Fruit fly (Drosophila melanogaster): ENCODE measurements around the gene TfIIEbeta.

TfIIEbeta gene

dm6 chr3L:4313299-4313698 is 26.5 kb downstream of the TfIIEbeta start, which contains the start of gene Claspin (continued):
- peak; percentile 30 for TF ChIP-seq tx (GFP tag; optimal IDR thresholded peaks at IDR 0.05)
- TF ChIP-seq bbx (GFP tag; IDR thresholded peaks at IDR 0.05; ENCODE audit: partially characterized antibody) = peak; percentile 61
- peak; percentile 27 for TF ChIP-seq CG1602 (GFP tag; optimal IDR thresholded peaks at IDR 0.05)
- TF ChIP-seq CG16815 (GFP tag; optimal IDR thresholded peaks at IDR 0.05) = peak; percentile 33
- TF ChIP-seq CG8924 (tag; optimal IDR thresholded peaks at IDR 0.05) = peak; percentile 14
- TF ChIP-seq Dref (GFP tag; IDR thresholded peaks at IDR 0.05) = peak; percentile 38
- TF ChIP-seq CG3163 (GFP tag; optimal IDR thresholded peaks at IDR 0.05) = peak; percentile 11
- TF ChIP-seq CG17912 (GFP tag; optimal IDR thresholded peaks at IDR 0.05) = peak; percentile 54
- no peak for TF ChIP-seq CG18764 (GFP tag; optimal IDR thresholded peaks at IDR 0.05)
- peak; percentile 49 for TF ChIP-seq gfzf (GFP tag; optimal IDR thresholded peaks at IDR 0.05)
- peak; percentile 73 for TF ChIP-seq CG9932 (GFP tag; IDR thresholded peaks at IDR 0.05)
- TF ChIP-seq unpg (GFP tag; optimal IDR thresholded peaks at IDR 0.05) = no peak
- TF ChIP-seq CG5953 (GFP tag; IDR thresholded peaks at IDR 0.05) = no peak
- peak in 1 of 3 experiments; percentile 6 for TF ChIP-seq Stat92E (GFP tag; optimal IDR thresholded peaks at IDR 0.05)
- TF ChIP-seq CG12155 (GFP tag; optimal IDR thresholded peaks at IDR 0.05) = peak; percentile 61
- TF ChIP-seq pzg (GFP tag; optimal IDR thresholded peaks at IDR 0.05) = peak; percentile 83
- TF ChIP-seq nmo (GFP tag; optimal IDR thresholded peaks at IDR 0.05) = peak; percentile 44
- TF ChIP-seq chn (GFP tag; optimal IDR thresholded peaks at IDR 0.05) = peak; percentile 41
- peak; percentile 36 for TF ChIP-seq Camta (GFP tag; optimal IDR thresholded peaks at IDR 0.05)
- peak; percentile 40 to 43 for TF ChIP-seq chif (GFP tag; optimal IDR thresholded peaks at IDR 0.05)
- TF ChIP-seq HmgZ (tag; optimal IDR thresholded peaks at IDR 0.05) = peak; percentile 88
- peak; percentile 13; the same call in 1 of the 2 replicates for TF ChIP-seq CG10366 (GFP tag; IDR thresholded peaks at IDR 0.05)
- TF ChIP-seq Pdp1 (GFP tag; optimal IDR thresholded peaks at IDR 0.05) = peak in 1 of 2 experiments; percentile 37
- peak; percentile 88 for TF ChIP-seq sens (GFP tag)
- TF ChIP-seq amos (GFP tag; IDR thresholded peaks at IDR 0.05; ENCODE audit: partially characterized antibody) = peak; percentile 74
- TF ChIP-seq CG17829 (tag; optimal IDR thresholded peaks at IDR 0.05) = peak; percentile 19
- TF ChIP-seq Side (GFP tag; optimal IDR thresholded peaks at IDR 0.05) = peak; percentile 61
- peak; percentile 42 for TF ChIP-seq Elba2 (GFP tag; optimal IDR thresholded peaks at IDR 0.05)
- peak; percentile 45 for TF ChIP-seq Antp (GFP tag; optimal IDR thresholded peaks at IDR 0.05)
- no peak for TF ChIP-seq emc (GFP tag; optimal IDR thresholded peaks at IDR 0.05)
- TF ChIP-seq CG12942 (GFP tag; optimal IDR thresholded peaks at IDR 0.05) = peak; percentile 58
- peak; percentile 20; the same call in 1 of the 3 replicates for TF ChIP-seq CG11456 (GFP tag; IDR thresholded peaks at IDR 0.05)
- TF ChIP-seq CG11093 (GFP tag; IDR thresholded peaks at IDR 0.05) = no peak
- TF ChIP-seq pita (GFP tag; optimal IDR thresholded peaks at IDR 0.05) = no peak
- peak; percentile 45 for TF ChIP-seq CG33213 (GFP tag; optimal IDR thresholded peaks at IDR 0.05)
- TF ChIP-seq HLH54F (GFP tag; optimal IDR thresholded peaks at IDR 0.05) = peak; percentile 53
- no peak for TF ChIP-seq Meics (GFP tag; optimal IDR thresholded peaks at IDR 0.05)
- peak; percentile 25 for TF ChIP-seq CG13424 (tag; optimal IDR thresholded peaks at IDR 0.05)
- no peak for TF ChIP-seq Atf-2 (GFP tag; optimal IDR thresholded peaks at IDR 0.05)
- peak; percentile 29; the same call in 1 of the 3 replicates for TF ChIP-seq knrl (GFP tag; IDR thresholded peaks at IDR 0.05; ENCODE audit: partially characterized antibody)
- TF ChIP-seq lilli (GFP tag; optimal IDR thresholded peaks at IDR 0.05) = peak; percentile 65
- peak; percentile 40 for TF ChIP-seq CG12391 (tag; optimal IDR thresholded peaks at IDR 0.05)
- peak; percentile 58 for TF ChIP-seq HmgD (GFP tag; optimal IDR thresholded peaks at IDR 0.05)
- TF ChIP-seq Sry-δ (GFP tag; optimal IDR thresholded peaks at IDR 0.05) = peak; percentile 7
- TF ChIP-seq br (optimal IDR thresholded peaks at IDR 0.05) = no peak
- TF ChIP-seq CG15514 (GFP tag; optimal IDR thresholded peaks at IDR 0.05) = peak; percentile 53
- peak; percentile 37 for TF ChIP-seq CG4617 (GFP tag; optimal IDR thresholded peaks at IDR 0.05; ENCODE audit: borderline replicate concordance)
- peak; percentile 60 for TF ChIP-seq mam (GFP tag; optimal IDR thresholded peaks at IDR 0.05)
- TF ChIP-seq fu2 (GFP tag; optimal IDR thresholded peaks at IDR 0.05) = peak; percentile 43
- TF ChIP-seq Bgb (GFP tag; IDR thresholded peaks at IDR 0.05; ENCODE audit: partially characterized antibody) = peak; percentile 65
- TF ChIP-seq CG30403 (GFP tag; optimal IDR thresholded peaks at IDR 0.05) = peak; percentile 17
